Worm (Caenorhabditis elegans): ENCODE data around the gene cbp-1.

cbp-1 gene

DNA sequence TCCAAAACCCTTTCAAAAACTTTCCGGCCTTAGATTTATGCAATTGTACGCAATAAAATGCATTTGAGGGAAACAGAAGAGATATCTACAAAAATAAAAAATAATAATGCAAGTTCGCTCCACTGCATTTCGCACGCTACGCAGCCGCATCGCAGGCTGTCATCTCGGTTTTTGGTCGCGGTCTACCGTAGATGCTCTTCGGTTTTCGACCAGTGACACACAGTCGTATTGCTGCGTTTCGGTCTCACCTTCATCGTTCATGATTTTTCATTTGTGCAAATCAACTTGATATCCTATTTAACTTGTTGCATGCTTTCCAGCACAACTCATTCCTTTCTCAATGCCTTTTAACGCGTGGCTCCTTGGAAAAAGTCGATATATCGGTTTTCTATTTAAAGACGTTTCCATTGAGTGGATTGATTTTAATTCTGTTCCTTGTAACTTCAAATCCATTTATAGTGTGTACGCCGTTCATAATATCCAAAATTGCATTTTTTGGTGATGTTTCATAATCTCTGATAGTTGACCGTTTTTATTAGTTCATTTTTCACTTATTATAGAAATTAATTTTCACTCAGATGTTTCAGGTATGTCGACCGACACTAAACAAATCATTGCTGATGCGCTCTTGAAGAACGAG is 14.5 kb downstream of the cbp-1 start, which contains the start of gene vha-1 (continued):
- TF ChIP-seq mml-1 (tag; optimal IDR thresholded peaks at IDR 0.05) (no peak), unc-39 (tag; optimal IDR thresholded peaks at IDR 0.05) (no peak), daf-12 (tag; optimal IDR thresholded peaks at IDR 0.05) (no peak), unc-62 (GFP tag; optimal IDR thresholded peaks at IDR 0.05) (peak; percentile 63), mdl-1 (tag; optimal IDR thresholded peaks at IDR 0.05) (no peak), nhr-76 (tag; optimal IDR thresholded peaks at IDR 0.05) (no peak), hmg-11 (tag; optimal IDR thresholded peaks at IDR 0.05) (peak; percentile 57), ceh-16 (tag; optimal IDR thresholded peaks at IDR 0.05) (no peak), fos-1 (tag; optimal IDR thresholded peaks at IDR 0.05) (peak; percentile 80), elt-2 (tag; optimal IDR thresholded peaks at IDR 0.05) (peak; percentile 84), elt-3 (tag; optimal IDR thresholded peaks at IDR 0.05) (peak in 2 of 3 experiments; percentile 23 to 46), fkh-2 (tag; optimal IDR thresholded peaks at IDR 0.05) (no peak), ceh-82 (tag; optimal IDR thresholded peaks at IDR 0.05) (no peak), ztf-11 (tag; optimal IDR thresholded peaks at IDR 0.05) (no peak), R02D3.7 (tag; optimal IDR thresholded peaks at IDR 0.05) (peak; percentile 59)

DNA sequence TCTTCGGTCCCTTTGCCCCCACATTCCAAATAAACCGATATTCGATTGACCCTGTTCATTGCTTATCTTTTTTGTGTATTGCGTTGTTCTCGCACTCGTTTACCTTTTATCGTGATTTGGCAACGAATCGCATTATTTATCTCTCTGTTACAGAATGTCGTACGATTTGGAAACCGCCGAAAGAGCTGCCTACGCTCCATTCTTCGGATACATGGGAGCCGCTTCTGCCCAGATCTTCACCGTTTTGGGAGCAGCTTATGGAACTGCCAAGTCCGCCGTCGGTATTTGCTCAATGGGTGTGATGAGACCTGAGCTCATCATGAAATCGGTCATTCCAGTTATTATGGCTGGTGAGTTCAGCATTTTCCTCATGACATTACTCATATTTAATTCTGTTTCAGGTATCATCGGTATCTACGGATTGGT is 15.7 kb downstream of the cbp-1 start, which contains the start of gene vha-2:
TSS of gene vha-2 (plus strand) at position 154 of the 426 bp plus-strand sequence.
- peak; percentile 37 for TF ChIP-seq nhr-43 (tag; optimal IDR thresholded peaks at IDR 0.05; ENCODE audit: poor library complexity, severe bottlenecking)
- no peak for TF ChIP-seq fkh-10 (GFP tag; optimal IDR thresholded peaks at IDR 0.05)
- TF ChIP-seq ama-1 (optimal IDR thresholded peaks at IDR 0.05), result peak; percentile 75
- no peak for TF ChIP-seq zag-1 (tag; optimal IDR thresholded peaks at IDR 0.05)
- no peak for TF ChIP-seq daf-12 (tag; optimal IDR thresholded peaks at IDR 0.05)
- TF ChIP-seq elt-3 (tag; optimal IDR thresholded peaks at IDR 0.05), result no peak
- peak; percentile 15 for TF ChIP-seq elt-2 (tag; optimal IDR thresholded peaks at IDR 0.05)

DNA sequence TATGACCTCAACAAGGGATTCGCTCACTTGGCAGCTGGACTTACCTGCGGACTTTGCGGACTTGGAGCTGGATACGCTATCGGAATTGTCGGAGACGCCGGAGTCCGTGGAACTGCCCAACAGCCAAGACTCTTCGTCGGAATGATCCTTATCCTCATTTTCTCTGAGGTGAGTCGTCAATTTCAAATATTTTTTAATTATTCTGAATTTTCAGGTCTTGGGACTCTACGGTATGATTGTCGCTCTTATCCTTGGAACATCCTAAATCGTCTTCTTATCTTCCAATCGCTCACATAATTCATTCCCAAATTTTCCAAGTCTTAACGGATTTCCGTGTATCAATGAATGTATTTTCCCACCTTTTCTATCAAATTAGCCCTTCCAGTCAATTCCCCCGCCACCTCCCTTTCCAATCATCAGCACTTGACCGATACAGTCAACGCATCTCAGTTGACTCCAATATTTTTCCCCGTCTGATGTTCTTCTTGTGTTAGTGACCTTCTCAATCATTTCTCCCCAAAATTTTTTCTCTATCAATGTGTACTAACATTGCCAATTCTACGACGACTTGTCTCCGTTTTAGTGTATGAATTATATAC is 16.3 kb downstream of the cbp-1 start, which contains the start of gene R10E11.6:
TSS of gene R10E11.6 (plus strand) at position 524 of the 599 bp plus-strand sequence.
- TF ChIP-seq pqm-1 (tag; optimal IDR thresholded peaks at IDR 0.05) (no peak), daf-12 (tag; optimal IDR thresholded peaks at IDR 0.05) (no peak), nhr-237 (tag; optimal IDR thresholded peaks at IDR 0.05) (no peak), nhr-28 (tag; optimal IDR thresholded peaks at IDR 0.05) (no peak), pha-4 (tag; optimal IDR thresholded peaks at IDR 0.05) (no peak), mml-1 (tag; optimal IDR thresholded peaks at IDR 0.05) (no peak), fkh-10 (GFP tag; optimal IDR thresholded peaks at IDR 0.05) (no peak)

DNA sequence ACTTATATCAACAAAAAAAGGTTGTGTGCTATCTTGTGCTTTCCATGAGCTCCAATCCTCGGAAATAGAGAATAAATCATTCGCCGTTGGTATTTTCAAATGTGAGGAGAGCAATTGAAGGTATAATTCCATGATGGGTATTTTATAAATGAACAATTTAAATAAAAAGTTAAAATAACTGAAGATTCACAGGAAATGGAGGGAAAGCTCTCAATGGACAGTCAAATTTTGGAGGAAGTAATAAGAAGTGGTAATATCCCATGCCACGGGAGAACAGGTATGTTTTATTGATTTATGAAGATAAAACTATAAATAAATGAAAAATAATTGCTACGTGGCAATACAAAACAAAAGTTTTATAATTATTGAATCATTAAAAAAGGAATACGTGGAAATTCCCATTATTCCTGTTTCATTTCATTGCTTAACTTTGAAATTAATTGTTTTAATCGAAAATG is 16.9 kb downstream of the cbp-1 start:
- TF ChIP-seq fkh-10 (GFP tag; optimal IDR thresholded peaks at IDR 0.05), result no peak
- TF ChIP-seq nhr-11 (tag; optimal IDR thresholded peaks at IDR 0.05), result no peak
- no peak for TF ChIP-seq nhr-12 (tag; optimal IDR thresholded peaks at IDR 0.05)
- no peak for TF ChIP-seq sea-2 (GFP tag; optimal IDR thresholded peaks at IDR 0.05)
- TF ChIP-seq unc-39 (tag; optimal IDR thresholded peaks at IDR 0.05), result no peak
- TF ChIP-seq snpc-4 (tag; optimal IDR thresholded peaks at IDR 0.05), result no peak
- no peak for TF ChIP-seq nhr-237 (tag; optimal IDR thresholded peaks at IDR 0.05)
- peak; percentile 22 for TF ChIP-seq ceh-28 (tag; optimal IDR thresholded peaks at IDR 0.05)
- no peak for TF ChIP-seq zag-1 (tag; optimal IDR thresholded peaks at IDR 0.05)
- TF ChIP-seq nhr-23 (tag; optimal IDR thresholded peaks at IDR 0.05), result peak; percentile 21
- TF ChIP-seq nhr-43 (tag; optimal IDR thresholded peaks at IDR 0.05; ENCODE audit: poor library complexity, severe bottlenecking), result peak; percentile 33
- no peak for TF ChIP-seq unc-62 (GFP tag; optimal IDR thresholded peaks at IDR 0.05)
- TF ChIP-seq nhr-77 (tag; optimal IDR thresholded peaks at IDR 0.05), result peak; percentile 27
- TF ChIP-seq hmg-11 (tag; optimal IDR thresholded peaks at IDR 0.05), result no peak
- TF ChIP-seq ceh-82 (tag; optimal IDR thresholded peaks at IDR 0.05), result peak; percentile 8
- TF ChIP-seq jun-1 (tag; optimal IDR thresholded peaks at IDR 0.05), result peak; percentile 23
- TF ChIP-seq mml-1 (tag; optimal IDR thresholded peaks at IDR 0.05), result no peak
- no peak for TF ChIP-seq nhr-76 (tag; optimal IDR thresholded peaks at IDR 0.05)
- TF ChIP-seq pha-4 (tag; optimal IDR thresholded peaks at IDR 0.05), result no peak
- TF ChIP-seq R02D3.7 (tag; optimal IDR thresholded peaks at IDR 0.05), result no peak
- TF ChIP-seq tbx-2 (tag; optimal IDR thresholded peaks at IDR 0.05), result peak; percentile 28
- no peak for TF ChIP-seq nhr-25 (tag; optimal IDR thresholded peaks at IDR 0.05)
- no peak for TF ChIP-seq fos-1 (tag; optimal IDR thresholded peaks at IDR 0.05)
- TF ChIP-seq aly-2 (tag; optimal IDR thresholded peaks at IDR 0.05), result peak; percentile 65
- no peak for TF ChIP-seq ama-1 (optimal IDR thresholded peaks at IDR 0.05)
- TF ChIP-seq elt-2 (tag; optimal IDR thresholded peaks at IDR 0.05), result peak; percentile 24
- TF ChIP-seq ZK546.5 (tag; optimal IDR thresholded peaks at IDR 0.05), result no peak
- TF ChIP-seq lsy-12 (tag; optimal IDR thresholded peaks at IDR 0.05), result peak; percentile 63

Measured in whole organism, L3 larva.